Worm (Caenorhabditis elegans): ENCODE measurements around the gene C03B1.14.

C03B1.14 gene

ce11 chrX:6333998-6334397 lies 26.6 kb downstream of the C03B1.14 start, which contains the start of gene col-171:
col-171 (plus strand) TSS chrX:6334298.
- TF ChIP-seq unc-62 (GFP tag; optimal IDR thresholded peaks at IDR 0.05) = no peak

ce11 chrX:6331409-6331808 lies 29.1 kb downstream of the C03B1.14 start, which contains the start of gene col-170:
col-170 (plus strand) TSS chrX:6331709.
- TF ChIP-seq unc-62 (GFP tag; optimal IDR thresholded peaks at IDR 0.05) = no peak

- no peak for TF ChIP-seq unc-62 (GFP tag; optimal IDR thresholded peaks at IDR 0.05)
These were observed 31.7 kb downstream of the C03B1.14 start, which contains the start of gene col-169 for ce11 chrX:6328860-6329259. col-169 (plus strand) TSS chrX:6329160.

- TF ChIP-seq unc-62 (GFP tag; optimal IDR thresholded peaks at IDR 0.05) = no peak
These were observed 34.5 kb downstream of the C03B1.14 start, which contains the start of gene col-168 for ce11 chrX:6326088-6326487. col-168 (plus strand) TSS chrX:6326388.

- TF ChIP-seq unc-62 (GFP tag; optimal IDR thresholded peaks at IDR 0.05) = no peak
These were observed 37.4 kb downstream of the C03B1.14 start, which contains the start of gene col-167 for ce11 chrX:6323129-6323528. col-167 (plus strand) TSS chrX:6323488.

ce11 chrX:6321380-6321779 lies 39.2 kb downstream of the C03B1.14 start:
- TF ChIP-seq unc-62 (GFP tag; optimal IDR thresholded peaks at IDR 0.05) = no peak

ce11 chrX:6320887-6321286 lies 39.7 kb downstream of the C03B1.14 start:
- TF ChIP-seq unc-62 (GFP tag; optimal IDR thresholded peaks at IDR 0.05) = no peak

- no peak for TF ChIP-seq unc-62 (GFP tag; optimal IDR thresholded peaks at IDR 0.05)
These were observed 41.0 kb downstream of the C03B1.14 start, which contains the start of gene chtb-3 for ce11 chrX:6319546-6319945. chtb-3 (minus strand) TSS chrX:6319646.

ce11 chrX:6318803-6319202 lies 41.8 kb downstream of the C03B1.14 start:
- no peak for TF ChIP-seq unc-62 (GFP tag; optimal IDR thresholded peaks at IDR 0.05)

ce11 chrX:6311391-6311790 lies 49.2 kb downstream of the C03B1.14 start, which contains the start of gene npr-38:
npr-38 (plus strand) TSS chrX:6311691.
- no peak for TF ChIP-seq unc-62 (GFP tag; optimal IDR thresholded peaks at IDR 0.05)

Data from whole organism, dauer.